Fruit fly (Drosophila melanogaster) whole organism, pupa: ENCODE data around the gene CaMKII.

Experiments
- CG10348 ChIP-seq: fragments of 200-800 bp; sonication (Bioruptor generic); IDR thresholded peaks from 2 replicates; pipeline ENCODE4 v1.3.6; 2022; ENCODE audit warnings: missing biosample characterization, missing genetic modification characterization
- CG12605 ChIP-seq: fragments of 200-800 bp; sonication (Bioruptor generic); IDR thresholded peaks from 2 replicates; pipeline ENCODE4 v1.3.6; 2022; ENCODE audit warnings: missing biosample characterization, missing genetic modification characterization
- CG13204 ChIP-seq: fragments of 200-800 bp; sonication (Bioruptor generic); optimal IDR thresholded peaks from 2 replicates; lab custom pipeline; 2018; ENCODE audit warnings: missing biosample characterization, mild to moderate bottlenecking, missing genetic modification characterization, moderate library complexity
- CG14655 ChIP-seq: fragments of 200-800 bp; sonication (Bioruptor generic); optimal IDR thresholded peaks from 3 replicates; lab custom pipeline; 2017; ENCODE audit warnings: mild to moderate bottlenecking, missing biosample characterization, missing genetic modification reagents, missing genetic modification characterization
- CG15710 ChIP-seq: fragments of 200-800 bp; sonication (Bioruptor generic); optimal IDR thresholded peaks from 2 replicates; lab custom pipeline; 2018; ENCODE audit warnings: missing biosample characterization, mild to moderate bottlenecking, missing genetic modification characterization, moderate library complexity
- CG17806 ChIP-seq: fragments of 200-800 bp; sonication (Bioruptor generic); optimal IDR thresholded peaks from 2 replicates; lab custom pipeline; 2018; ENCODE audit warnings: missing biosample characterization, mild to moderate bottlenecking, missing genetic modification characterization, moderate library complexity
- CG32121 ChIP-seq: fragments of 200-800 bp; sonication (Bioruptor generic); IDR thresholded peaks from 2 replicates; pipeline ENCODE4 v1.3.6; 2022; ENCODE audit warnings: missing biosample characterization, missing genetic modification characterization
- CG34367 ChIP-seq: fragments of 200-800 bp; sonication (Bioruptor generic); optimal IDR thresholded peaks from 2 replicates; lab custom pipeline; 2018; ENCODE audit warnings: missing biosample characterization, mild to moderate bottlenecking, missing genetic modification characterization
- CG4496 ChIP-seq: fragments of 200-800 bp; sonication (Bioruptor generic); IDR thresholded peaks from 3 replicates; pipeline ENCODE4 v1.3.6; 2022; ENCODE audit warnings: missing biosample characterization, missing genetic modification characterization
- CG8159 ChIP-seq: fragments of 200-800 bp; sonication (Bioruptor generic); optimal IDR thresholded peaks from 3 replicates; lab custom pipeline; 2018; ENCODE audit warnings: missing biosample characterization, mild to moderate bottlenecking, missing genetic modification characterization, moderate library complexity
- CG8301 ChIP-seq: fragments of 200-800 bp; sonication (Bioruptor generic); optimal IDR thresholded peaks from 2 replicates; lab custom pipeline; 2018; ENCODE audit warnings: missing biosample characterization, mild to moderate bottlenecking, missing genetic modification characterization
- CG9948 ChIP-seq: fragments of 200-800 bp; sonication (Bioruptor generic); optimal IDR thresholded peaks from 2 replicates; lab custom pipeline; 2018; ENCODE audit warnings: missing biosample characterization, mild to moderate bottlenecking, missing genetic modification characterization, moderate library complexity
- D1 ChIP-seq: fragments of 200-800 bp; sonication (Bioruptor generic); optimal IDR thresholded peaks from 2 replicates; lab custom pipeline; 2018; ENCODE audit warnings: missing biosample characterization, mild to moderate bottlenecking, missing genetic modification characterization, moderate library complexity
- EcR ChIP-seq: fragments of 200-800 bp; sonication (Bioruptor generic); optimal IDR thresholded peaks from 3 replicates; lab custom pipeline; 2019; ENCODE audit warnings: missing biosample characterization, missing genetic modification characterization, mild to moderate bottlenecking, moderate library complexity, missing genetic modification reagents
- Ets98B ChIP-seq: fragments of 200-800 bp; sonication (Bioruptor generic); IDR thresholded peaks from 2 replicates; pipeline ENCODE4 v1.3.6; 2022; ENCODE audit warnings: missing biosample characterization, missing genetic modification characterization
- Pif1A ChIP-seq: fragments of 200-800 bp; sonication (Bioruptor generic); optimal IDR thresholded peaks from 3 replicates; lab custom pipeline; 2016; ENCODE audit warnings: missing biosample characterization, missing genetic modification characterization
- Pif1B ChIP-seq: fragments of 200-800 bp; sonication (Bioruptor generic); optimal IDR thresholded peaks from 3 replicates; lab custom pipeline; 2016; ENCODE audit warnings: missing biosample characterization, missing genetic modification characterization
- Snoo ChIP-seq: fragments of 200-800 bp; sonication (Bioruptor generic); optimal IDR thresholded peaks from 3 replicates; lab custom pipeline; 2017; ENCODE audit warnings: missing biosample characterization, mild to moderate bottlenecking, missing genetic modification characterization, inconsistent platforms
- fd96Ca ChIP-seq: fragments of 200-800 bp; sonication (Bioruptor generic); IDR thresholded peaks from 3 replicates; pipeline ENCODE4 v1.3.6; 2022; ENCODE audit warnings: missing biosample characterization, missing genetic modification characterization
- gl ChIP-seq: fragments of 200-800 bp; sonication (Bioruptor generic); optimal IDR thresholded peaks from 2 replicates; lab custom pipeline; 2018; ENCODE audit warnings: missing biosample characterization, mild to moderate bottlenecking, missing genetic modification characterization
- rn ChIP-seq: fragments of 200-800 bp; sonication (Bioruptor generic); IDR thresholded peaks from 2 replicates; pipeline ENCODE4 v1.3.6; 2022; ENCODE audit warnings: missing biosample characterization, missing genetic modification characterization

Gene CaMKII

dm6 chr4:1029198-1029795 is 24.2 kb downstream of the CaMKII start, which contains the start of gene Mpv17:
Gene Mpv17, minus strand, starts transcription at chr4:1029361.
- TF ChIP-seq Pif1B (GFP tag; lab: Kevin White, UChicago) (peak; percentile 20), Snoo (no peak)

dm6 chr4:1026806-1027431 is 26.6 kb downstream of the CaMKII start, which contains the start of gene PlexA:
Gene PlexA, minus strand, starts transcription at chr4:1027101.
- peak; percentile 89 for TF ChIP-seq CG17806 (tag; lab: Kevin White, UChicago)
- TF ChIP-seq CG14655 (GFP tag; lab: Kevin White, UChicago) = peak; percentile 82
- no peak for TF ChIP-seq CG13204 (GFP tag; lab: Kevin White, UChicago)
- peak; percentile 89 for TF ChIP-seq CG15710 (tag; lab: Kevin White, UChicago)
- peak; percentile 94; the same call in 2 of the 3 replicates for TF ChIP-seq CG4496 (GFP tag; lab: Robert Waterston, UW)
- TF ChIP-seq fd96Ca (GFP tag; lab: Robert Waterston, UW) = no peak
- TF ChIP-seq CG34367 (tag; lab: Kevin White, UChicago) = peak; percentile 74
- TF ChIP-seq D1 = peak; percentile 14
- TF ChIP-seq CG12605 (GFP tag; lab: Robert Waterston, UW) = peak; percentile 87
- peak; percentile 93 for TF ChIP-seq rn (GFP tag; lab: Robert Waterston, UW)
- peak; percentile 86 for TF ChIP-seq Ets98B
- peak; percentile 9 for TF ChIP-seq Pif1B (GFP tag; lab: Kevin White, UChicago)
- TF ChIP-seq Pif1A (GFP tag; lab: Kevin White, UChicago) = no peak
- no peak; the same call in none of the 2 replicates for TF ChIP-seq CG10348
- peak; percentile 78 for TF ChIP-seq CG32121
- TF ChIP-seq CG8159 (tag; lab: Kevin White, UChicago) = peak; percentile 86
- TF ChIP-seq CG9948 (tag; lab: Kevin White, UChicago) = peak; percentile 76
- TF ChIP-seq EcR (GFP tag; lab: Kevin White, UChicago) = no peak
- TF ChIP-seq gl (tag; lab: Kevin White, UChicago) = peak; percentile 49
- TF ChIP-seq Snoo = peak; percentile 78
- peak; percentile 62 for TF ChIP-seq CG8301 (tag; lab: Kevin White, UChicago)
- TF ChIP-seq, all 21 proteins: peak for 16

dm6 chr4:1026117-1026743 is 27.3 kb downstream of the CaMKII start:
- TF ChIP-seq D1 (no peak), CG4496 (GFP tag; lab: Robert Waterston, UW) (no peak), CG15710 (tag; lab: Kevin White, UChicago) (no peak), Snoo (no peak), CG8159 (tag; lab: Kevin White, UChicago) (no peak), CG8301 (tag; lab: Kevin White, UChicago) (no peak), rn (GFP tag; lab: Robert Waterston, UW) (no peak), CG9948 (tag; lab: Kevin White, UChicago) (no peak), CG13204 (GFP tag; lab: Kevin White, UChicago) (no peak), Pif1A (GFP tag; lab: Kevin White, UChicago) (no peak), fd96Ca (GFP tag; lab: Robert Waterston, UW) (no peak), CG12605 (GFP tag; lab: Robert Waterston, UW) (no peak), CG32121 (no peak), CG34367 (tag; lab: Kevin White, UChicago) (no peak)
- TF ChIP-seq, all 21 proteins: peak for 0

- no peak for TF ChIP-seq Ets98B
- no peak for TF ChIP-seq CG17806 (tag; lab: Kevin White, UChicago)
- TF ChIP-seq EcR (GFP tag; lab: Kevin White, UChicago) = no peak
- no peak for TF ChIP-seq fd96Ca (GFP tag; lab: Robert Waterston, UW)
- no peak for TF ChIP-seq CG10348
- no peak for TF ChIP-seq CG9948 (tag; lab: Kevin White, UChicago)
- no peak for TF ChIP-seq CG4496 (GFP tag; lab: Robert Waterston, UW)
- no peak for TF ChIP-seq CG8159 (tag; lab: Kevin White, UChicago)
- TF ChIP-seq CG12605 (GFP tag; lab: Robert Waterston, UW) = no peak
- TF ChIP-seq Pif1B (GFP tag; lab: Kevin White, UChicago) = no peak
- no peak for TF ChIP-seq Pif1A (GFP tag; lab: Kevin White, UChicago)
- no peak for TF ChIP-seq Snoo
Measured at dm6 chr4:1025101-1025500, 28.4 kb downstream of the CaMKII start.

dm6 chr4:1008444-1008843 is 45.1 kb downstream of the CaMKII start:
- TF ChIP-seq CG8301 (tag; lab: Kevin White, UChicago) = no peak
- TF ChIP-seq CG17806 (tag; lab: Kevin White, UChicago) = no peak
- TF ChIP-seq CG9948 (tag; lab: Kevin White, UChicago) = no peak
- no peak for TF ChIP-seq CG14655 (GFP tag; lab: Kevin White, UChicago)
- no peak for TF ChIP-seq CG15710 (tag; lab: Kevin White, UChicago)
- TF ChIP-seq CG4496 (GFP tag; lab: Robert Waterston, UW) = no peak
- TF ChIP-seq CG13204 (GFP tag; lab: Kevin White, UChicago) = no peak
- no peak for TF ChIP-seq D1
- TF ChIP-seq EcR (GFP tag; lab: Kevin White, UChicago) = no peak
- no peak for TF ChIP-seq CG32121
- no peak for TF ChIP-seq Pif1B (GFP tag; lab: Kevin White, UChicago)
